Fruit fly (Drosophila melanogaster): ENCODE results near the gene Thor.

Thor gene

dm6 chr2L:3475948-3476347 lies 2.3 kb upstream of the Thor start (continued):
- TF ChIP-seq CG6654 (GFP tag; optimal IDR thresholded peaks at IDR 0.05) (no peak), bsh (GFP tag; optimal IDR thresholded peaks at IDR 0.05) (peak in 1 of 2 experiments; percentile 42), bigmax (GFP tag; optimal IDR thresholded peaks at IDR 0.05) (no peak)

dm6 chr2L:3476399-3477056 lies 1.7 kb upstream of the Thor start:
- TF ChIP-seq phol (tag; optimal IDR thresholded peaks at IDR 0.05) (no peak), Tbp (GFP tag; optimal IDR thresholded peaks at IDR 0.05) (no peak), sc (optimal IDR thresholded peaks at IDR 0.05) (no peak), sc (GFP tag; optimal IDR thresholded peaks at IDR 0.05) (no peak), CG15696 (tag; optimal IDR thresholded peaks at IDR 0.05) (no peak), Fer1 (GFP tag; optimal IDR thresholded peaks at IDR 0.05) (no peak), br (optimal IDR thresholded peaks at IDR 0.05) (no peak), hkb (optimal IDR thresholded peaks at IDR 0.05) (no peak), hkb (GFP tag; IDR thresholded peaks at IDR 0.05) (no peak), seq (GFP tag; IDR thresholded peaks at IDR 0.05) (peak; percentile 42; the same call in 1 of the 2 replicates), pita (GFP tag; optimal IDR thresholded peaks at IDR 0.05) (no peak), CG4282 (GFP tag; optimal IDR thresholded peaks at IDR 0.05) (no peak), CG7556 (GFP tag; optimal IDR thresholded peaks at IDR 0.05) (no peak), repo (GFP tag; optimal IDR thresholded peaks at IDR 0.05) (no peak), nau (GFP tag; optimal IDR thresholded peaks at IDR 0.05) (no peak), zen2 (GFP tag; IDR thresholded peaks at IDR 0.05; ENCODE audit: partially characterized antibody) (no peak), aop (GFP tag; IDR thresholded peaks at IDR 0.05) (no peak), chm (GFP tag; IDR thresholded peaks at IDR 0.05) (no peak), maf-S (GFP tag; optimal IDR thresholded peaks at IDR 0.05) (no peak), jumu (GFP tag; optimal IDR thresholded peaks at IDR 0.05) (no peak), Bgb (GFP tag; IDR thresholded peaks at IDR 0.05; ENCODE audit: partially characterized antibody) (no peak), Chrac-16 (GFP tag; optimal IDR thresholded peaks at IDR 0.05) (no peak), CG5245 (GFP tag; optimal IDR thresholded peaks at IDR 0.05) (no peak), Ets65A (GFP tag) (no peak), tna (GFP tag; IDR thresholded peaks at IDR 0.05; ENCODE audit: partially characterized antibody) (no peak), gcm2 (GFP tag; optimal IDR thresholded peaks at IDR 0.05) (no peak), CG14050 (GFP tag; IDR thresholded peaks at IDR 0.05) (no peak), C15 (GFP tag; IDR thresholded peaks at IDR 0.05) (no peak), CG3163 (GFP tag; optimal IDR thresholded peaks at IDR 0.05) (no peak), ind (GFP tag; optimal IDR thresholded peaks at IDR 0.05) (no peak), cad (GFP tag; optimal IDR thresholded peaks at IDR 0.05) (no peak), Abd-B (GFP tag; optimal IDR thresholded peaks at IDR 0.05) (no peak), dm (GFP tag; optimal IDR thresholded peaks at IDR 0.05) (no peak), emc (GFP tag; optimal IDR thresholded peaks at IDR 0.05) (no peak), CG10979 (tag; optimal IDR thresholded peaks at IDR 0.05) (no peak), H2.0 (GFP tag; IDR thresholded peaks at IDR 0.05) (no peak), Atf-2 (GFP tag; optimal IDR thresholded peaks at IDR 0.05) (no peak), CG6175 (GFP tag; IDR thresholded peaks at IDR 0.05) (no peak), CG15479 (GFP tag; optimal IDR thresholded peaks at IDR 0.05) (peak; percentile 73), sob (GFP tag; IDR thresholded peaks at IDR 0.05) (no peak), CG6689 (GFP tag; IDR thresholded peaks at IDR 0.05) (no peak; the same call in 1 of the 2 replicates), caup (GFP tag; optimal IDR thresholded peaks at IDR 0.05; ENCODE audit: severe bottlenecking) (no peak), az2 (GFP tag; optimal IDR thresholded peaks at IDR 0.05) (no peak), kni (GFP tag; optimal IDR thresholded peaks at IDR 0.05) (peak; percentile 71), CG11695 (GFP tag; IDR thresholded peaks at IDR 0.05) (no peak), Ets97D (GFP tag; optimal IDR thresholded peaks at IDR 0.05) (no peak), ftz-f1 (GFP tag; optimal IDR thresholded peaks at IDR 0.05) (no peak), Bteb2 (GFP tag; optimal IDR thresholded peaks at IDR 0.05) (no peak)
